Worm (Caenorhabditis elegans) whole organism, early embryonic: ENCODE results near the gene bus-8B.

ENCODE experiments used
- F13C5.2 ChIP-seq: sonication (generic microtip); optimal IDR thresholded peaks from 2 replicates; lab custom pipeline; 2017; ENCODE audit warnings: mild to moderate bottlenecking, missing genetic modification characterization, inconsistent platforms, missing compliant biosample characterization
- aly-1 ChIP-seq: sonication (generic microtip); optimal IDR thresholded peaks from 2 replicates; lab custom pipeline; 2016; ENCODE audit warnings: missing genetic modification characterization, missing compliant biosample characterization
- ama-1 ChIP-seq: fragments of 150-350 bp; optimal IDR thresholded peaks from 2 replicates; lab custom pipeline; 2014
- ceh-36 ChIP-seq: sonication (generic microtip); optimal IDR thresholded peaks from 2 replicates; lab custom pipeline; 2016; ENCODE audit warnings: missing genetic modification characterization, inconsistent platforms, missing compliant biosample characterization
- ets-7 ChIP-seq: sonication (generic microtip); optimal IDR thresholded peaks from 2 replicates; lab custom pipeline; 2016; ENCODE audit warnings: missing genotype, missing genetic modification characterization, missing compliant biosample characterization
- flt-1 ChIP-seq: fragments of 200-800 bp; sonication (Bioruptor generic); IDR thresholded peaks from 2 replicates; pipeline ENCODE4 v1.3.6; 2022; ENCODE audit warnings: missing genetic modification characterization, missing compliant biosample characterization
- hmbx-1 ChIP-seq: sonication (generic microtip); optimal IDR thresholded peaks from 2 replicates; lab custom pipeline; 2016; ENCODE audit warnings: mild to moderate bottlenecking, missing genetic modification characterization, missing compliant biosample characterization
- hmg-4 ChIP-seq: fragments of 200-800 bp; sonication (Bioruptor generic); optimal IDR thresholded peaks from 2 replicates; lab custom pipeline; 2018; ENCODE audit warnings: mild to moderate bottlenecking, missing genetic modification characterization, missing compliant biosample characterization
- hnd-1 ChIP-seq: sonication (generic microtip); optimal IDR thresholded peaks from 2 replicates; lab custom pipeline; 2016; ENCODE audit warnings: missing genetic modification characterization, missing compliant biosample characterization
- sea-1 ChIP-seq: fragments of 200-800 bp; sonication (Bioruptor generic); conservative IDR thresholded peaks from 2 replicates; pipeline ENCODE4 v1.3.6; 2022; ENCODE audit warnings: missing genetic modification characterization, missing compliant biosample characterization
- tbx-11 ChIP-seq: fragments of 200-800 bp; sonication (Bioruptor generic); IDR thresholded peaks from 2 replicates; pipeline ENCODE4 v1.3.6; 2022; ENCODE audit warnings: missing genetic modification characterization, missing compliant biosample characterization
- tbx-37 ChIP-seq: fragments of 200-800 bp; sonication (Bioruptor generic); conservative IDR thresholded peaks from 2 replicates; pipeline ENCODE4 v1.3.6; 2022; ENCODE audit warnings: missing genetic modification reagents, missing genetic modification characterization, missing compliant biosample characterization
- tra-4 ChIP-seq: sonication (generic microtip); optimal IDR thresholded peaks from 2 replicates; lab custom pipeline; 2017; ENCODE audit warnings: missing genetic modification characterization, missing compliant biosample characterization

- TF ChIP-seq ama-1 (lab: Kevin White, UChicago) (no peak), ets-7 (tag; lab: Kevin White, UChicago) (no peak), tra-4 (tag; lab: Kevin White, UChicago) (no peak), hmg-4 (peak; percentile 54), tbx-11 (GFP tag; lab: Robert Waterston, UW) (no peak), hnd-1 (tag; lab: Kevin White, UChicago) (no peak), ceh-36 (tag; lab: Kevin White, UChicago) (no peak), tbx-37 (GFP tag; lab: Robert Waterston, UW) (peak; percentile 34; the same call in 1 of the 2 replicates), flt-1 (GFP tag; lab: Robert Waterston, UW) (no peak), F13C5.2 (tag; lab: Kevin White, UChicago) (no peak), hmbx-1 (tag; lab: Kevin White, UChicago) (no peak), sea-1 (no peak), aly-1 (tag; lab: Kevin White, UChicago) (no peak)
These were observed 13.1 kb upstream of the bus-8B start for ce11 chrX:5479876-5480580.
